Fruit fly (Drosophila melanogaster) whole organism, embryonic: ENCODE results near the gene CG2006.

Experiments used
- Abd-B ChIP-seq: fragments of 200-800 bp; sonication (Bioruptor generic); optimal IDR thresholded peaks from 2 replicates; lab custom pipeline; 2018; ENCODE audit warnings: missing biosample characterization, mild to moderate bottlenecking, missing genetic modification characterization, moderate library complexity
- BEAF-32 ChIP-seq: fragments of 200-800 bp; sonication (Bioruptor generic); optimal IDR thresholded peaks from 3 replicates; lab custom pipeline; 2017; ENCODE audit warnings: missing biosample characterization, missing genetic modification characterization, mild to moderate bottlenecking, moderate library complexity, missing genetic modification reagents
- C15 ChIP-seq: fragments of 200-800 bp; sonication (Bioruptor generic); IDR thresholded peaks from 3 replicates; pipeline ENCODE4 v1.3.6; 2022; ENCODE audit warnings: missing biosample characterization, missing genetic modification characterization
- CG10654 ChIP-seq: fragments of 200-800 bp; sonication (Bioruptor generic); optimal IDR thresholded peaks from 2 replicates; lab custom pipeline; 2016; ENCODE audit warnings: missing biosample characterization, missing genetic modification characterization
- CG11723 ChIP-seq: fragments of 200-800 bp; sonication (Bioruptor generic); optimal IDR thresholded peaks from 2 replicates; lab custom pipeline; 2017; ENCODE audit warnings: missing biosample characterization, mild to moderate bottlenecking, missing genetic modification characterization
- CG1233 ChIP-seq: fragments of 200-800 bp; sonication (Bioruptor generic); optimal IDR thresholded peaks from 4 replicates; lab custom pipeline; 2018; ENCODE audit warnings: missing biosample characterization, mild to moderate bottlenecking, missing genetic modification characterization
- CG15073 ChIP-seq: fragments of 200-800 bp; sonication (Bioruptor generic); optimal IDR thresholded peaks from 2 replicates; lab custom pipeline; 2016; ENCODE audit warnings: missing biosample characterization, missing genetic modification characterization
- CG1529 ChIP-seq: fragments of 200-800 bp; sonication (Bioruptor generic); optimal IDR thresholded peaks from 3 replicates; lab custom pipeline; 2018; ENCODE audit warnings: missing biosample characterization, missing genetic modification characterization
- CG15479 ChIP-seq: fragments of 200-800 bp; sonication (Bioruptor generic); optimal IDR thresholded peaks from 3 replicates; lab custom pipeline; 2019; ENCODE audit warnings: missing biosample characterization, mild to moderate bottlenecking, missing genetic modification characterization, moderate library complexity
- CG16863 ChIP-seq: fragments of 200-800 bp; sonication (Bioruptor generic); optimal IDR thresholded peaks from 3 replicates; lab custom pipeline; 2016; ENCODE audit warnings: missing biosample characterization, missing genetic modification characterization
- CG17385 ChIP-seq: fragments of 200-800 bp; sonication (Bioruptor generic); optimal IDR thresholded peaks from 3 replicates; lab custom pipeline; 2018; ENCODE audit warnings: missing biosample characterization, mild to moderate bottlenecking, missing genetic modification characterization
- CG2202 ChIP-seq: fragments of 200-800 bp; sonication (Bioruptor generic); optimal IDR thresholded peaks from 2 replicates; lab custom pipeline; 2018; ENCODE audit warnings: missing biosample characterization, mild to moderate bottlenecking, missing genetic modification characterization
- CG2889 ChIP-seq: fragments of 200-800 bp; sonication (Bioruptor generic); IDR thresholded peaks from 3 replicates; pipeline ENCODE4 v1.3.6; 2022; ENCODE audit warnings: missing biosample characterization, missing genetic modification characterization
- CG34376 ChIP-seq: fragments of 200-800 bp; sonication (Bioruptor generic); optimal IDR thresholded peaks from 2 replicates; lab custom pipeline; 2018; ENCODE audit warnings: missing biosample characterization, mild to moderate bottlenecking, missing genetic modification characterization
- CG34422 ChIP-seq: fragments of 200-800 bp; sonication (Bioruptor generic); IDR thresholded peaks from 3 replicates; pipeline ENCODE4 v1.3.6; 2022; ENCODE audit warnings: missing biosample characterization, missing genetic modification characterization
- CG7745 ChIP-seq: fragments of 200-800 bp; sonication (Bioruptor generic); optimal IDR thresholded peaks from 2 replicates; lab custom pipeline; 2018; ENCODE audit warnings: missing biosample characterization, mild to moderate bottlenecking, missing genetic modification characterization, moderate library complexity
- CG8089 ChIP-seq: fragments of 200-800 bp; sonication (Bioruptor generic); optimal IDR thresholded peaks from 3 replicates; lab custom pipeline; 2016; ENCODE audit warnings: missing biosample characterization, missing genetic modification characterization
- CG8388 ChIP-seq: fragments of 200-800 bp; sonication (Bioruptor generic); optimal IDR thresholded peaks from 2 replicates; lab custom pipeline; 2019; ENCODE audit warnings: missing biosample characterization, mild to moderate bottlenecking, missing genetic modification characterization, moderate library complexity
- CG8765 ChIP-seq: fragments of 200-800 bp; sonication (Bioruptor generic); IDR thresholded peaks from 2 replicates; pipeline ENCODE4 v1.3.6; 2022; ENCODE audit warnings: missing biosample characterization, missing genetic modification characterization
- CG8944 ChIP-seq: fragments of 200-800 bp; sonication (Bioruptor generic); optimal IDR thresholded peaks from 3 replicates; lab custom pipeline; 2016; ENCODE audit warnings: missing biosample characterization, missing genetic modification characterization
- CG9727 ChIP-seq: fragments of 200-800 bp; sonication (Bioruptor generic); optimal IDR thresholded peaks from 3 replicates; lab custom pipeline; 2017; ENCODE audit warnings: missing biosample characterization, mild to moderate bottlenecking, missing genetic modification characterization
- Chrac-16 ChIP-seq: fragments of 200-800 bp; sonication (Bioruptor generic); optimal IDR thresholded peaks from 3 replicates; lab custom pipeline; 2016; ENCODE audit warnings: missing biosample characterization, missing genetic modification characterization
- E2f2 ChIP-seq: fragments of 200-800 bp; sonication (Bioruptor generic); IDR thresholded peaks from 2 replicates; pipeline ENCODE4 v1.3.6; 2022; ENCODE audit warnings: missing biosample characterization, missing genetic modification characterization
- HLH54F ChIP-seq: fragments of 200-800 bp; sonication (Bioruptor generic); optimal IDR thresholded peaks from 3 replicates; lab custom pipeline; 2016; ENCODE audit warnings: missing biosample characterization, missing genetic modification characterization
- MTF-1 ChIP-seq: fragments of 200-800 bp; sonication (Bioruptor generic); optimal IDR thresholded peaks from 2 replicates; lab custom pipeline; 2018; ENCODE audit warnings: missing biosample characterization, mild to moderate bottlenecking, missing genetic modification characterization, borderline replicate concordance
- PHDP ChIP-seq: fragments of 200-800 bp; sonication (Bioruptor generic); optimal IDR thresholded peaks from 3 replicates; lab custom pipeline; 2018; ENCODE audit warnings: missing biosample characterization, mild to moderate bottlenecking, missing genetic modification characterization, moderate library complexity
- Sin3A ChIP-seq: fragments of >200 bp; optimal IDR thresholded peaks from 2 replicates; lab custom pipeline; 2018
- Stat92E ChIP-seq, 3 experiments: fragments of >200 bp in 2 of 3; fragments of 200-800 bp in 1 of 3; sonication (Bioruptor generic) in 1 of 3; optimal IDR thresholded peaks; 2 replicates each; lab custom pipeline; 2017 to 2019; ENCODE audit warnings: missing biosample characterization in 3 of 3, missing genetic modification characterization in 3 of 3, mild to moderate bottlenecking in 1 of 3, moderate library complexity in 1 of 3
- TFAM ChIP-seq: fragments of 200-800 bp; sonication (Bioruptor generic); optimal IDR thresholded peaks from 2 replicates; lab custom pipeline; 2017; ENCODE audit warnings: missing biosample characterization, missing genetic modification characterization, inconsistent platforms
- Taf1 ChIP-seq: fragments of 200-800 bp; sonication (Bioruptor generic); IDR thresholded peaks from 2 replicates; pipeline ENCODE4 v1.3.6; 2022; ENCODE audit warnings: missing biosample characterization, missing genetic modification characterization
- Vsx1 ChIP-seq: fragments of 200-800 bp; sonication (Bioruptor generic); optimal IDR thresholded peaks from 2 replicates; lab custom pipeline; 2017; ENCODE audit warnings: missing biosample characterization, mild to moderate bottlenecking, missing genetic modification characterization, missing genetic modification reagents
- cas ChIP-seq: fragments of 200-800 bp; sonication (Bioruptor generic); IDR thresholded peaks from 2 replicates; pipeline ENCODE4 v1.3.6; 2022; ENCODE audit warnings: missing biosample characterization, missing genetic modification characterization
- caup ChIP-seq: fragments of 200-800 bp; sonication (Bioruptor generic); optimal IDR thresholded peaks from 3 replicates; lab custom pipeline; 2017; ENCODE audit warnings: missing biosample characterization, mild to moderate bottlenecking, missing genetic modification characterization, moderate library complexity; ENCODE audit not compliant: severe bottlenecking
- crol ChIP-seq: fragments of 200-800 bp; sonication (Bioruptor generic); IDR thresholded peaks from 2 replicates; pipeline ENCODE4 v1.3.6; 2022; ENCODE audit warnings: missing biosample characterization, missing genetic modification characterization
- da ChIP-seq: fragments of 200-800 bp; sonication (Bioruptor generic); optimal IDR thresholded peaks from 2 replicates; lab custom pipeline; 2016; ENCODE audit warnings: missing biosample characterization, missing genetic modification characterization
- danr ChIP-seq: fragments of 200-800 bp; sonication (Bioruptor generic); IDR thresholded peaks from 2 replicates; pipeline ENCODE4 v1.3.6; 2022; ENCODE audit warnings: missing biosample characterization, missing genetic modification characterization
- disco-r ChIP-seq: fragments of 200-800 bp; sonication (Bioruptor generic); optimal IDR thresholded peaks from 2 replicates; lab custom pipeline; 2016; ENCODE audit warnings: missing biosample characterization, missing genetic modification characterization
- emc ChIP-seq: fragments of 200-800 bp; sonication (Bioruptor generic); optimal IDR thresholded peaks from 2 replicates; lab custom pipeline; 2016; ENCODE audit warnings: missing biosample characterization, missing genetic modification characterization
- eve ChIP-seq, 2 experiments: fragments of >200 bp; optimal IDR thresholded peaks; 2 replicates each; lab custom pipeline; 2017; ENCODE audit warnings: missing biosample characterization in 2 of 2, missing genetic modification characterization in 2 of 2
- ind ChIP-seq: fragments of 200-800 bp; sonication (Bioruptor generic); optimal IDR thresholded peaks from 3 replicates; lab custom pipeline; 2016; ENCODE audit warnings: missing biosample characterization, missing genetic modification characterization
- insv ChIP-seq, 2 experiments: fragments of 200-800 bp; sonication (Bioruptor generic); optimal IDR thresholded peaks; 3 replicates each; lab custom pipeline; 2016 to 2018; ENCODE audit warnings: missing biosample characterization in 2 of 2, missing genetic modification characterization in 2 of 2
- kay ChIP-seq: fragments of 200-800 bp; sonication (Bioruptor generic); optimal IDR thresholded peaks from 2 replicates; lab custom pipeline; 2016; ENCODE audit warnings: missing biosample characterization, missing genetic modification characterization
- maf-S ChIP-seq: fragments of 200-800 bp; sonication (Bioruptor generic); optimal IDR thresholded peaks from 2 replicates; lab custom pipeline; 2016; ENCODE audit warnings: missing biosample characterization, missing genetic modification characterization
- onecut ChIP-seq: fragments of 200-800 bp; sonication (Bioruptor generic); IDR thresholded peaks from 2 replicates; pipeline ENCODE4 v1.3.6; 2022; ENCODE audit warnings: missing biosample characterization, missing genetic modification characterization
- org-1 ChIP-seq: fragments of 200-800 bp; sonication (Bioruptor generic); optimal IDR thresholded peaks from 2 replicates; lab custom pipeline; 2017; ENCODE audit warnings: missing biosample characterization, missing genetic modification characterization
- pb ChIP-seq: fragments of 200-800 bp; sonication (Bioruptor generic); optimal IDR thresholded peaks from 3 replicates; lab custom pipeline; 2016; ENCODE audit warnings: missing biosample characterization, missing genetic modification characterization
- phol ChIP-seq: fragments of 200-800 bp; sonication (Bioruptor generic); optimal IDR thresholded peaks from 3 replicates; lab custom pipeline; 2018; ENCODE audit warnings: missing biosample characterization, mild to moderate bottlenecking, missing genetic modification characterization, moderate library complexity
- psq ChIP-seq: fragments of 200-800 bp; sonication (Bioruptor generic); optimal IDR thresholded peaks from 2 replicates; lab custom pipeline; 2017; ENCODE audit warnings: missing biosample characterization, missing genetic modification characterization
- schlank ChIP-seq: fragments of 200-800 bp; sonication (Bioruptor generic); optimal IDR thresholded peaks from 2 replicates; lab custom pipeline; 2018; ENCODE audit warnings: missing biosample characterization, mild to moderate bottlenecking, missing genetic modification characterization
- tap ChIP-seq: fragments of 200-800 bp; optimal IDR thresholded peaks from 3 replicates; lab custom pipeline; 2019; ENCODE audit warnings: missing biosample characterization, mild to moderate bottlenecking, missing genetic modification characterization, moderate library complexity
- tin ChIP-seq: fragments of 200-800 bp; sonication (Bioruptor generic); optimal IDR thresholded peaks from 3 replicates; lab custom pipeline; 2016; ENCODE audit warnings: missing biosample characterization, missing genetic modification characterization
- zfh1 ChIP-seq: fragments of 200-800 bp; sonication (Bioruptor generic); IDR thresholded peaks from 3 replicates; pipeline ENCODE4 v1.3.6; 2022; ENCODE audit warnings: missing biosample characterization, missing genetic modification characterization

The CG2006 gene

DNA sequence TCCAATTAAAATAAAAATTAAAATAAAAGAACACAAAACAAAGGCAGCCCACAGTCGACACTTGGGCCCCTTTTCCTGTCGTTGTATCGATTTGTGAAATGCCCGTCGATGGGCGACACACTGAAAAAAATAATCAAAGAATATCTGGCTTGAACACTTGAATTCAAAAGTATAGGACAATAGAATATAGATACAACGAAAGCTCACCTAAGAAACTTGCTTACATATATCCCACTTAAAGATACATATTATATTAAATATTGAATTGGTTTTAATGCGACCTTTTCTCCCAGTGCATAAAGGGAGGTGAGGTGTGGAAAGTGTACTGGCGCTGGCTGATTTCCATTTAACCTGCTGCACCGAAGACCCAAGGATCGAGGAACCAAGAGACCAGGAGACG is 32.9 kb downstream of the CG2006 start (continued):
- TF ChIP-seq HLH54F (GFP tag; lab: Kevin White, UChicago) = no peak
- TF ChIP-seq onecut (GFP tag; lab: Robert Waterston, UW) = peak; percentile 43
- peak; percentile 47 for TF ChIP-seq tin (GFP tag; lab: Kevin White, UChicago)
- peak; percentile 64 for TF ChIP-seq Chrac-16 (GFP tag; lab: Kevin White, UChicago)
- TF ChIP-seq Taf1 = no peak
- TF ChIP-seq CG9727 (GFP tag; lab: Kevin White, UChicago) = peak; percentile 74
- no peak for TF ChIP-seq cas
- TF ChIP-seq Abd-B = peak; percentile 24
- TF ChIP-seq CG8765 (GFP tag; lab: Robert Waterston, UW) = peak; percentile 60; the same call in 1 of the 2 replicates
- no peak for TF ChIP-seq psq
- no peak for TF ChIP-seq kay (GFP tag; lab: Kevin White, UChicago)
- peak; percentile 1 for TF ChIP-seq CG8944 (GFP tag; lab: Kevin White, UChicago)
- peak; percentile 36 for TF ChIP-seq CG1233
- TF ChIP-seq org-1 (GFP tag; lab: Kevin White, UChicago) = no peak
- no peak for TF ChIP-seq CG7745 (tag; lab: Kevin White, UChicago)
- peak; percentile 44 for TF ChIP-seq CG10654 (GFP tag; lab: Kevin White, UChicago)
- no peak for TF ChIP-seq CG11723 (GFP tag; lab: Kevin White, UChicago)
- TF ChIP-seq CG15479 (GFP tag; lab: Kevin White, UChicago) = no peak
- TF ChIP-seq CG34376 (GFP tag; lab: Kevin White, UChicago) = no peak
- peak in 1 of 2 experiments; percentile 49 for TF ChIP-seq eve (GFP tag; optimal IDR thresholded peaks at IDR 0.05; lab: Kevin White, UChicago)
- TF ChIP-seq CG2202 = peak; percentile 56
- no peak for TF ChIP-seq caup (GFP tag; lab: Kevin White, UChicago)
- TF ChIP-seq Stat92E (GFP tag; optimal IDR thresholded peaks at IDR 0.05; lab: Kevin White, UChicago) = no peak
- TF ChIP-seq CG34422 (GFP tag; lab: Robert Waterston, UW) = peak; percentile 56; the same call in 2 of the 3 replicates
- TF ChIP-seq disco-r (GFP tag; lab: Kevin White, UChicago) = no peak
- no peak for TF ChIP-seq emc (GFP tag; lab: Kevin White, UChicago)
- TF ChIP-seq schlank (tag; lab: Kevin White, UChicago) = no peak
- TF ChIP-seq CG8388 (GFP tag; lab: Kevin White, UChicago) = peak; percentile 49
- no peak for TF ChIP-seq crol (GFP tag; lab: Robert Waterston, UW)
- TF ChIP-seq Sin3A (lab: Kevin White, UChicago) = no peak
- TF ChIP-seq danr = peak; percentile 33; the same call in 1 of the 2 replicates
- TF ChIP-seq CG2889 (GFP tag; lab: Robert Waterston, UW) = no peak
- peak; percentile 74 for TF ChIP-seq phol (tag; lab: Kevin White, UChicago)
- no peak for TF ChIP-seq C15 (GFP tag; lab: Robert Waterston, UW)
- peak; percentile 75 for TF ChIP-seq zfh1 (GFP tag; lab: Robert Waterston, UW)
- TF ChIP-seq TFAM (GFP tag; lab: Kevin White, UChicago) = no peak
- peak; percentile 29 for TF ChIP-seq PHDP (tag; lab: Kevin White, UChicago)
- TF ChIP-seq MTF-1 (GFP tag; lab: Kevin White, UChicago) = peak; percentile 28
- TF ChIP-seq CG16863 (GFP tag; lab: Kevin White, UChicago) = no peak
- peak; percentile 1 for TF ChIP-seq CG1529 (GFP tag; lab: Kevin White, UChicago)
- TF ChIP-seq CG8089 (GFP tag; lab: Kevin White, UChicago) = no peak
- TF ChIP-seq CG15073 (GFP tag; lab: Kevin White, UChicago) = no peak
- TF ChIP-seq ind (GFP tag; lab: Kevin White, UChicago) = no peak
- no peak for TF ChIP-seq BEAF-32 (GFP tag; lab: Kevin White, UChicago)
- no peak for TF ChIP-seq insv (GFP tag; optimal IDR thresholded peaks at IDR 0.05; lab: Kevin White, UChicago)
- no peak for TF ChIP-seq Vsx1 (GFP tag; lab: Kevin White, UChicago)
- 0 out of 2 replicates have a peak, but pooled peaks have one; percentile 10 for TF ChIP-seq E2f2
- TF ChIP-seq maf-S (GFP tag; lab: Kevin White, UChicago) = no peak
- TF ChIP-seq CG17385 (GFP tag; lab: Kevin White, UChicago) = no peak
- TF ChIP-seq tap (tag; lab: Kevin White, UChicago) = peak; percentile 58
- no peak for TF ChIP-seq pb
- no peak for TF ChIP-seq da (GFP tag; lab: Kevin White, UChicago)
